Fruit fly (Drosophila melanogaster) whole organism, embryonic: Measurements from ENCODE around the gene lectin-37Db.

Experiments
- Atf-2 ChIP-seq: fragments of 200-800 bp; sonication (Bioruptor generic); optimal IDR thresholded peaks from 2 replicates; lab custom pipeline; 2016; ENCODE audit warnings: missing biosample characterization, missing genetic modification characterization
- CG10209 ChIP-seq: fragments of 200-800 bp; sonication (Bioruptor generic); optimal IDR thresholded peaks from 3 replicates; lab custom pipeline; 2017; ENCODE audit warnings: missing biosample characterization, mild to moderate bottlenecking, missing genetic modification characterization, missing genetic modification reagents
- CG13624 ChIP-seq: fragments of 200-800 bp; sonication (Bioruptor generic); optimal IDR thresholded peaks from 2 replicates; lab custom pipeline; 2016; ENCODE audit warnings: missing biosample characterization, missing genetic modification characterization
- CG14710 ChIP-seq: fragments of 200-800 bp; sonication (Bioruptor generic); optimal IDR thresholded peaks from 3 replicates; lab custom pipeline; 2019; ENCODE audit warnings: missing biosample characterization, mild to moderate bottlenecking, missing genetic modification characterization, moderate library complexity
- CG14965 ChIP-seq: fragments of 200-800 bp; sonication (Bioruptor generic); optimal IDR thresholded peaks from 2 replicates; lab custom pipeline; 2016; ENCODE audit warnings: missing biosample characterization, missing genetic modification characterization, borderline replicate concordance
- CG15269 ChIP-seq: fragments of 200-800 bp; sonication (Bioruptor generic); optimal IDR thresholded peaks from 2 replicates; lab custom pipeline; 2018; ENCODE audit warnings: missing biosample characterization, mild to moderate bottlenecking, missing genetic modification characterization, moderate library complexity
- CG15514 ChIP-seq: fragments of 200-800 bp; sonication (Bioruptor generic); optimal IDR thresholded peaks from 3 replicates; lab custom pipeline; 2017; ENCODE audit warnings: missing biosample characterization, missing genetic modification characterization, mild to moderate bottlenecking, moderate library complexity, missing genetic modification reagents
- CG1602 ChIP-seq: fragments of 200-800 bp; sonication (Bioruptor generic); optimal IDR thresholded peaks from 3 replicates; lab custom pipeline; 2016; ENCODE audit warnings: missing biosample characterization, missing genetic modification characterization
- CG16813 ChIP-seq: fragments of 200-800 bp; sonication (Bioruptor generic); IDR thresholded peaks from 3 replicates; pipeline ENCODE4 v1.3.6; 2022; ENCODE audit warnings: missing biosample characterization, missing genetic modification characterization; ENCODE audit not compliant: partially characterized antibody
- CG16863 ChIP-seq: fragments of 200-800 bp; sonication (Bioruptor generic); optimal IDR thresholded peaks from 3 replicates; lab custom pipeline; 2016; ENCODE audit warnings: missing biosample characterization, missing genetic modification characterization
- CG17829 ChIP-seq: fragments of 200-800 bp; optimal IDR thresholded peaks from 2 replicates; lab custom pipeline; 2019; ENCODE audit warnings: missing biosample characterization, mild to moderate bottlenecking, missing genetic modification characterization, moderate library complexity
- CG18011 ChIP-seq: fragments of 200-800 bp; sonication (Bioruptor generic); optimal IDR thresholded peaks from 2 replicates; lab custom pipeline; 2017; ENCODE audit warnings: missing biosample characterization, missing genetic modification characterization, mild to moderate bottlenecking, moderate library complexity, missing genotype
- CG2712 ChIP-seq: fragments of 200-800 bp; optimal IDR thresholded peaks from 3 replicates; lab custom pipeline; 2019; ENCODE audit warnings: missing biosample characterization, mild to moderate bottlenecking, missing genetic modification characterization, moderate library complexity
- CG31441 ChIP-seq: fragments of 200-800 bp; sonication (Bioruptor generic); IDR thresholded peaks from 2 replicates; pipeline ENCODE4 v1.3.6; 2022; ENCODE audit warnings: missing biosample characterization, missing genetic modification characterization
- CG3281 ChIP-seq: fragments of 200-800 bp; sonication (Bioruptor generic); optimal IDR thresholded peaks from 3 replicates; lab custom pipeline; 2017; ENCODE audit warnings: missing biosample characterization, mild to moderate bottlenecking, missing genetic modification characterization
- CG4854 ChIP-seq: fragments of 200-800 bp; sonication (Bioruptor generic); optimal IDR thresholded peaks from 2 replicates; lab custom pipeline; 2016; ENCODE audit warnings: missing biosample characterization, missing genetic modification characterization, inconsistent platforms
- CG5180 ChIP-seq: fragments of 200-800 bp; sonication (Bioruptor generic); optimal IDR thresholded peaks from 3 replicates; lab custom pipeline; 2017; ENCODE audit warnings: missing biosample characterization, missing genetic modification characterization, mild to moderate bottlenecking, moderate library complexity, missing genetic modification reagents
- CG6254 ChIP-seq: fragments of 200-800 bp; sonication (Bioruptor generic); optimal IDR thresholded peaks from 3 replicates; lab custom pipeline; 2017; ENCODE audit warnings: mild to moderate bottlenecking, missing biosample characterization, missing genetic modification reagents, missing genetic modification characterization
- CG8089 ChIP-seq: fragments of 200-800 bp; sonication (Bioruptor generic); optimal IDR thresholded peaks from 3 replicates; lab custom pipeline; 2016; ENCODE audit warnings: missing biosample characterization, missing genetic modification characterization
- CG8281 ChIP-seq: fragments of 200-800 bp; sonication (Bioruptor generic); optimal IDR thresholded peaks from 2 replicates; lab custom pipeline; 2018; ENCODE audit warnings: missing biosample characterization, mild to moderate bottlenecking, missing genetic modification characterization, moderate library complexity
- CG8944 ChIP-seq: fragments of 200-800 bp; sonication (Bioruptor generic); optimal IDR thresholded peaks from 3 replicates; lab custom pipeline; 2016; ENCODE audit warnings: missing biosample characterization, missing genetic modification characterization
- Dll ChIP-seq: fragments of 200-800 bp; sonication (Bioruptor generic); IDR thresholded peaks from 4 replicates; pipeline ENCODE4 v1.3.6; 2022; ENCODE audit warnings: missing biosample characterization, missing genetic modification characterization; ENCODE audit not compliant: partially characterized antibody
- HmgD ChIP-seq: fragments of 200-800 bp; sonication (Bioruptor generic); optimal IDR thresholded peaks from 3 replicates; lab custom pipeline; 2016; ENCODE audit warnings: missing biosample characterization, missing genetic modification characterization
- Mad ChIP-seq: fragments of 200-800 bp; sonication (Bioruptor generic); optimal IDR thresholded peaks from 2 replicates; lab custom pipeline; 2016; ENCODE audit warnings: missing biosample characterization, missing genetic modification characterization
- Max ChIP-seq: fragments of 200-800 bp; sonication (Bioruptor generic); optimal IDR thresholded peaks from 2 replicates; lab custom pipeline; 2016; ENCODE audit warnings: missing biosample characterization, mild to moderate bottlenecking, missing genetic modification characterization
- Oli ChIP-seq: fragments of 200-800 bp; sonication (Bioruptor generic); optimal IDR thresholded peaks from 2 replicates; lab custom pipeline; 2018; ENCODE audit warnings: missing biosample characterization, mild to moderate bottlenecking, missing genetic modification characterization, moderate library complexity
- Side ChIP-seq: fragments of 200-800 bp; sonication (Bioruptor generic); optimal IDR thresholded peaks from 2 replicates; lab custom pipeline; 2016; ENCODE audit warnings: missing biosample characterization, missing genetic modification characterization
- Sry-δ ChIP-seq: fragments of 200-800 bp; sonication (Bioruptor generic); optimal IDR thresholded peaks from 2 replicates; lab custom pipeline; 2016; ENCODE audit warnings: missing biosample characterization, missing genetic modification characterization
- Vsx1 ChIP-seq: fragments of 200-800 bp; sonication (Bioruptor generic); optimal IDR thresholded peaks from 2 replicates; lab custom pipeline; 2017; ENCODE audit warnings: missing biosample characterization, mild to moderate bottlenecking, missing genetic modification characterization, missing genetic modification reagents
- Xbp1 ChIP-seq: fragments of 200-800 bp; sonication (Bioruptor generic); optimal IDR thresholded peaks from 3 replicates; lab custom pipeline; 2016; ENCODE audit warnings: missing biosample characterization, mild to moderate bottlenecking, missing genetic modification characterization
- amos ChIP-seq: fragments of 200-800 bp; sonication (Bioruptor generic); IDR thresholded peaks from 2 replicates; pipeline ENCODE4 v1.3.6; 2022; ENCODE audit warnings: missing biosample characterization, missing genetic modification characterization; ENCODE audit not compliant: partially characterized antibody
- ato ChIP-seq: fragments of 200-800 bp; sonication (Bioruptor generic); IDR thresholded peaks from 2 replicates; pipeline ENCODE4 v1.3.6; 2022; ENCODE audit warnings: missing biosample characterization, missing genetic modification characterization; ENCODE audit not compliant: partially characterized antibody
- bcd ChIP-seq: fragments of 200-800 bp; sonication (Bioruptor generic); optimal IDR thresholded peaks from 2 replicates; lab custom pipeline; 2017; ENCODE audit warnings: missing biosample characterization, mild to moderate bottlenecking, missing genetic modification characterization
- br ChIP-seq: fragments of >200 bp; optimal IDR thresholded peaks from 2 replicates; lab custom pipeline; 2017
- ci ChIP-seq: fragments of 200-800 bp; sonication (Bioruptor generic); IDR thresholded peaks from 3 replicates; pipeline ENCODE4 v1.3.6; 2022; ENCODE audit warnings: missing biosample characterization, missing genetic modification characterization
- dmrt11E ChIP-seq: fragments of 200-800 bp; sonication (Bioruptor generic); optimal IDR thresholded peaks from 3 replicates; lab custom pipeline; 2018; ENCODE audit warnings: missing biosample characterization, mild to moderate bottlenecking, missing genetic modification characterization, moderate library complexity
- gcm ChIP-seq: fragments of 200-800 bp; sonication (Bioruptor generic); optimal IDR thresholded peaks from 2 replicates; lab custom pipeline; 2019; ENCODE audit warnings: missing biosample characterization, mild to moderate bottlenecking, missing genetic modification characterization, moderate library complexity
- grn ChIP-seq: fragments of 200-800 bp; sonication (Bioruptor generic); optimal IDR thresholded peaks from 3 replicates; lab custom pipeline; 2017; ENCODE audit warnings: missing biosample characterization, missing genetic modification characterization
- lov ChIP-seq, 2 experiments: fragments of 200-800 bp in 1 of 2; fragments of >200 bp in 1 of 2; sonication (Bioruptor generic) in 1 of 2; IDR thresholded peaks in 1 of 2; optimal IDR thresholded peaks in 1 of 2; 2 replicates in 1 of 2; 3 replicates in 1 of 2; pipeline versions ENCODE4 v1.3.6 to Lab custom; 2017 to 2022; ENCODE audit warnings: missing biosample characterization in 1 of 2, missing genetic modification characterization in 1 of 2
- maf-S ChIP-seq: fragments of 200-800 bp; sonication (Bioruptor generic); optimal IDR thresholded peaks from 2 replicates; lab custom pipeline; 2016; ENCODE audit warnings: missing biosample characterization, missing genetic modification characterization
- pros ChIP-seq: fragments of 200-800 bp; sonication (Bioruptor generic); optimal IDR thresholded peaks from 3 replicates; lab custom pipeline; 2019; ENCODE audit warnings: missing biosample characterization, mild to moderate bottlenecking, missing genetic modification characterization, moderate library complexity
- row ChIP-seq: fragments of 200-800 bp; sonication (Bioruptor generic); IDR thresholded peaks from 3 replicates; pipeline ENCODE4 v1.3.6; 2022; ENCODE audit warnings: missing biosample characterization, missing genetic modification characterization
- run ChIP-seq: fragments of 200-800 bp; sonication (Bioruptor generic); optimal IDR thresholded peaks from 3 replicates; lab custom pipeline; 2018; ENCODE audit warnings: missing biosample characterization, mild to moderate bottlenecking, missing genetic modification characterization
- sc ChIP-seq, 3 experiments: fragments of >200 bp in 2 of 3; fragments of 200-800 bp in 1 of 3; sonication (Bioruptor generic) in 1 of 3; optimal IDR thresholded peaks; 2 replicates in 2 of 3; 3 replicates in 1 of 3; lab custom pipeline; 2017; ENCODE audit warnings: mild to moderate bottlenecking in 1 of 3, missing biosample characterization in 1 of 3, missing genetic modification characterization in 1 of 3, missing genetic modification reagents in 1 of 3
- sens ChIP-seq: fragments of 200-800 bp; sonication (Bioruptor generic); peaks from one replicate; lab custom pipeline; 2016; ENCODE audit warnings: missing biosample characterization, missing genetic modification characterization
- tgo ChIP-seq: fragments of 200-800 bp; sonication (Bioruptor generic); IDR thresholded peaks from 3 replicates; pipeline ENCODE4 v1.3.6; 2022; ENCODE audit warnings: missing biosample characterization, missing genetic modification characterization
- tna ChIP-seq: fragments of 200-800 bp; sonication (Bioruptor generic); IDR thresholded peaks from 2 replicates; pipeline ENCODE4 v1.3.6; 2022; ENCODE audit warnings: missing biosample characterization, missing genetic modification characterization; ENCODE audit not compliant: partially characterized antibody
- tx ChIP-seq: fragments of 200-800 bp; sonication (Bioruptor generic); optimal IDR thresholded peaks from 2 replicates; lab custom pipeline; 2016; ENCODE audit warnings: missing biosample characterization, missing genetic modification characterization
- usp ChIP-seq: fragments of >200 bp; optimal IDR thresholded peaks from 2 replicates; lab custom pipeline; 2017; ENCODE audit warnings: missing biosample characterization, missing genetic modification characterization
- vfl ChIP-seq: fragments of 200-800 bp; sonication (Bioruptor generic); optimal IDR thresholded peaks from 2 replicates; lab custom pipeline; 2016; ENCODE audit warnings: missing biosample characterization, missing genetic modification characterization

Gene lectin-37Db

DNA sequence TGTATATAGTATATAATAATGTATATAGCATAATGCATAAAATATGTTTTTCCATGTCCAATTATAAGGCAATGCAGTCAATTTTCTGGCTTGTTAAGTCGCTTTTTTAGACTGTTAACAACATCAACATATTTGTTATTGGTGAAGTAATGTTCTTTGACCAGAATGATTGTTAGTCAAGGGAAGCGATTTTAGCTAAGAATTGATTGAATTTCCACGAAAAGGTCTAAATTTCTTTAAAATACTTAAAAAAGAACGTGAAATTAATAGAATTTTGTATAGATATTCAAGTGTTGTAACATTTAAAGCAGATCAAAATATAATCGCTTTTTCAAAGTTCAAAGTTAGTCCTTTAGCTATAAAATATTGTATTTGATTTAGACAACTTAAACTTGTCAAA is 44.5 kb downstream of the lectin-37Db start (continued):
- TF ChIP-seq CG3281 (GFP tag; lab: Kevin White, UChicago) (peak; percentile 37), Atf-2 (GFP tag; lab: Kevin White, UChicago) (no peak), CG8944 (GFP tag; lab: Kevin White, UChicago) (no peak), CG2712 (tag; lab: Kevin White, UChicago) (peak; percentile 2), Xbp1 (no peak), amos (GFP tag; lab: Robert Waterston, UW) (no peak), lov (optimal IDR thresholded peaks at IDR 0.05; lab: Kevin White, UChicago) (no peak), lov (GFP tag; IDR thresholded peaks at IDR 0.05; lab: Robert Waterston, UW) (no peak), CG5180 (GFP tag; lab: Kevin White, UChicago) (no peak), row (GFP tag; lab: Robert Waterston, UW) (0 out of 3 replicates have a peak, but pooled peaks have one; percentile 20), tna (GFP tag; lab: Robert Waterston, UW) (no peak), Vsx1 (GFP tag; lab: Kevin White, UChicago) (no peak), CG31441 (GFP tag; lab: Robert Waterston, UW) (peak; percentile 34; the same call in 1 of the 2 replicates), CG14965 (GFP tag; lab: Kevin White, UChicago) (no peak), CG4854 (GFP tag; lab: Kevin White, UChicago) (no peak), tx (GFP tag; lab: Kevin White, UChicago) (no peak), br (lab: Kevin White, UChicago) (no peak), Dll (GFP tag; lab: Robert Waterston, UW) (no peak), CG16863 (no peak), CG16813 (GFP tag; lab: Robert Waterston, UW) (no peak), dmrt11E (tag; lab: Kevin White, UChicago) (no peak), CG15269 (tag; lab: Kevin White, UChicago) (no peak), HmgD (GFP tag; lab: Kevin White, UChicago) (no peak), Oli (tag; lab: Kevin White, UChicago) (peak; percentile 41), maf-S (GFP tag; lab: Kevin White, UChicago) (no peak), sc (optimal IDR thresholded peaks at IDR 0.05; lab: Kevin White, UChicago) (no peak), sc (GFP tag; optimal IDR thresholded peaks at IDR 0.05; lab: Kevin White, UChicago) (peak; percentile 2), CG8281 (tag; lab: Kevin White, UChicago) (no peak), grn (GFP tag; lab: Kevin White, UChicago) (no peak), pros (no peak), CG15514 (GFP tag; lab: Kevin White, UChicago) (no peak), CG8089 (GFP tag; lab: Kevin White, UChicago) (no peak), ci (GFP tag; lab: Robert Waterston, UW) (no peak), usp (GFP tag; lab: Kevin White, UChicago) (no peak), Sry-δ (GFP tag; lab: Kevin White, UChicago) (no peak), CG13624 (GFP tag; lab: Kevin White, UChicago) (no peak), Mad (GFP tag; lab: Kevin White, UChicago) (no peak), ato (GFP tag; lab: Robert Waterston, UW) (no peak), sens (GFP tag; lab: Kevin White, UChicago) (peak; percentile 18), vfl (GFP tag; lab: Kevin White, UChicago) (no peak), CG10209 (peak; percentile 5), bcd (peak; percentile 4), gcm (GFP tag; lab: Kevin White, UChicago) (no peak), run (tag; lab: Kevin White, UChicago) (no peak), Max (GFP tag; lab: Kevin White, UChicago) (no peak), CG1602 (GFP tag; lab: Kevin White, UChicago) (no peak), CG17829 (tag; lab: Kevin White, UChicago) (no peak), CG14710 (peak; percentile 8), CG6254 (no peak), tgo (GFP tag; lab: Robert Waterston, UW) (no peak), CG18011 (GFP tag; lab: Kevin White, UChicago) (no peak), Side (no peak)
